Fruit fly (Drosophila melanogaster) whole organism, pupa: Measurements from ENCODE around the gene CG13005.
A peak's percentile ranks its signal among the peaks of the same experiment; 100 is the strongest.

ENCODE experiments used
- CG10348 ChIP-seq: fragments of 200-800 bp; sonication (Bioruptor generic); IDR thresholded peaks from 2 replicates; pipeline ENCODE4 v1.3.6; 2022; ENCODE audit warnings: missing biosample characterization, missing genetic modification characterization
- CG12605 ChIP-seq: fragments of 200-800 bp; sonication (Bioruptor generic); IDR thresholded peaks from 2 replicates; pipeline ENCODE4 v1.3.6; 2022; ENCODE audit warnings: missing biosample characterization, missing genetic modification characterization
- CG13204 ChIP-seq: fragments of 200-800 bp; sonication (Bioruptor generic); optimal IDR thresholded peaks from 2 replicates; lab custom pipeline; 2018; ENCODE audit warnings: missing biosample characterization, mild to moderate bottlenecking, missing genetic modification characterization, moderate library complexity
- CG14655 ChIP-seq: fragments of 200-800 bp; sonication (Bioruptor generic); optimal IDR thresholded peaks from 3 replicates; lab custom pipeline; 2017; ENCODE audit warnings: mild to moderate bottlenecking, missing biosample characterization, missing genetic modification reagents, missing genetic modification characterization
- CG15710 ChIP-seq: fragments of 200-800 bp; sonication (Bioruptor generic); optimal IDR thresholded peaks from 2 replicates; lab custom pipeline; 2018; ENCODE audit warnings: missing biosample characterization, mild to moderate bottlenecking, missing genetic modification characterization, moderate library complexity
- CG17806 ChIP-seq: fragments of 200-800 bp; sonication (Bioruptor generic); optimal IDR thresholded peaks from 2 replicates; lab custom pipeline; 2018; ENCODE audit warnings: missing biosample characterization, mild to moderate bottlenecking, missing genetic modification characterization, moderate library complexity
- CG32121 ChIP-seq: fragments of 200-800 bp; sonication (Bioruptor generic); IDR thresholded peaks from 2 replicates; pipeline ENCODE4 v1.3.6; 2022; ENCODE audit warnings: missing biosample characterization, missing genetic modification characterization
- CG34367 ChIP-seq: fragments of 200-800 bp; sonication (Bioruptor generic); optimal IDR thresholded peaks from 2 replicates; lab custom pipeline; 2018; ENCODE audit warnings: missing biosample characterization, mild to moderate bottlenecking, missing genetic modification characterization
- CG4496 ChIP-seq: fragments of 200-800 bp; sonication (Bioruptor generic); IDR thresholded peaks from 3 replicates; pipeline ENCODE4 v1.3.6; 2022; ENCODE audit warnings: missing biosample characterization, missing genetic modification characterization
- CG8159 ChIP-seq: fragments of 200-800 bp; sonication (Bioruptor generic); optimal IDR thresholded peaks from 3 replicates; lab custom pipeline; 2018; ENCODE audit warnings: missing biosample characterization, mild to moderate bottlenecking, missing genetic modification characterization, moderate library complexity
- CG8301 ChIP-seq: fragments of 200-800 bp; sonication (Bioruptor generic); optimal IDR thresholded peaks from 2 replicates; lab custom pipeline; 2018; ENCODE audit warnings: missing biosample characterization, mild to moderate bottlenecking, missing genetic modification characterization
- CG9948 ChIP-seq: fragments of 200-800 bp; sonication (Bioruptor generic); optimal IDR thresholded peaks from 2 replicates; lab custom pipeline; 2018; ENCODE audit warnings: missing biosample characterization, mild to moderate bottlenecking, missing genetic modification characterization, moderate library complexity
- D1 ChIP-seq: fragments of 200-800 bp; sonication (Bioruptor generic); optimal IDR thresholded peaks from 2 replicates; lab custom pipeline; 2018; ENCODE audit warnings: missing biosample characterization, mild to moderate bottlenecking, missing genetic modification characterization, moderate library complexity
- EcR ChIP-seq: fragments of 200-800 bp; sonication (Bioruptor generic); optimal IDR thresholded peaks from 3 replicates; lab custom pipeline; 2019; ENCODE audit warnings: missing biosample characterization, missing genetic modification characterization, mild to moderate bottlenecking, moderate library complexity, missing genetic modification reagents
- Ets98B ChIP-seq: fragments of 200-800 bp; sonication (Bioruptor generic); IDR thresholded peaks from 2 replicates; pipeline ENCODE4 v1.3.6; 2022; ENCODE audit warnings: missing biosample characterization, missing genetic modification characterization
- Pif1A ChIP-seq: fragments of 200-800 bp; sonication (Bioruptor generic); optimal IDR thresholded peaks from 3 replicates; lab custom pipeline; 2016; ENCODE audit warnings: missing biosample characterization, missing genetic modification characterization
- Pif1B ChIP-seq: fragments of 200-800 bp; sonication (Bioruptor generic); optimal IDR thresholded peaks from 3 replicates; lab custom pipeline; 2016; ENCODE audit warnings: missing biosample characterization, missing genetic modification characterization
- Snoo ChIP-seq: fragments of 200-800 bp; sonication (Bioruptor generic); optimal IDR thresholded peaks from 3 replicates; lab custom pipeline; 2017; ENCODE audit warnings: missing biosample characterization, mild to moderate bottlenecking, missing genetic modification characterization, inconsistent platforms
- fd96Ca ChIP-seq: fragments of 200-800 bp; sonication (Bioruptor generic); IDR thresholded peaks from 3 replicates; pipeline ENCODE4 v1.3.6; 2022; ENCODE audit warnings: missing biosample characterization, missing genetic modification characterization
- gl ChIP-seq: fragments of 200-800 bp; sonication (Bioruptor generic); optimal IDR thresholded peaks from 2 replicates; lab custom pipeline; 2018; ENCODE audit warnings: missing biosample characterization, mild to moderate bottlenecking, missing genetic modification characterization
- rn ChIP-seq: fragments of 200-800 bp; sonication (Bioruptor generic); IDR thresholded peaks from 2 replicates; pipeline ENCODE4 v1.3.6; 2022; ENCODE audit warnings: missing biosample characterization, missing genetic modification characterization

The CG13005 gene

DNA sequence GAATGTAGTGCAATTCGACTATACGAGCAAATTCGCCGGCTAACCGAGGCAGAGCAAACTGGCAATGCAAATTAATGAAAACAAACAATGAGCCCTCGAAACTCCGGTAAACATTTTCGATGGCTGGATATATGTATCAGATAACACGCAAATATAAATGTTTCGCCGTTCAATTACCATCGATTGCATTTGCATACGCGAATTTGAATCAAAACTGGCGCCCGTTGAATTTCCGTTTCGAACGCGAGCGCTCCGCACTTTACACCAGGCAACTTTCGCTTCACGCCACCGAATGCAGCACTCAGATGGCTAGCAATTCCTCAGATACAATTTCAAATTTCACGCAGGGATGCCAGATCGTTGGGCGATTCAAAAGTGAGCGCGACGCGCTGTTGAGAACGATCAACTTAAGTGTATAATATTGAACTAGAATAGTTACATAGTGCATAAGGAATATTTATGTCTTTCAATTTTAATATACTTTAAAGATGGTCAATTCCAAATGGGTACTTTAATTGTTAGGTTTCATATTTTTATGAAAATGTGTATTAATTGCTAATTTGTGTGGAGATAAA, 20.2 kb upstream of the CG13005 start, which contains the start of gene if:
Gene if (minus strand): TSS at position 294 of the 575 bp plus-strand sequence.
- TF ChIP-seq CG12605 (GFP tag; lab: Robert Waterston, UW) (peak; percentile 22; the same call in 1 of the 2 replicates), CG32121 (GFP tag; lab: Robert Waterston, UW) (no peak)

DNA sequence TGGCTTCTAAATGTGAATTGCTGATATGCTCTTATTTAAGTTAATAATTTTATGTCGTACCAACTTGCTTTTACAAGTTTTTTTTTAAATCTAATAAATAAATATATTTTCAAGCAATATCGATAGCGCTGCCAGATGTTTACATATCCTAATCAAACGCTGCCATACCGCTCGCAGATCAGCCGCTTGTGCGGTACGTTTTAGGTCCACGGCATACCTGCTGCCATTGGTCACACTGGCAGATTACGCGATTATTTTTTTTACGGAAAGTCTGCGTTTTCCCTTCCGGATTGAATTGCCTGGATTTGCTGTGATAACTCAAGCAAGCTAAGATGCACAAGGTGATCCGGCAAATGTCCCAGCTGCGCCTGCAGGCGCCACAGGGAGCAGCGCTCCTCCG, 19.7 kb upstream of the CG13005 start, which contains the start of gene mRpL22:
Gene mRpL22 (plus strand): TSS at position 191 of the 400 bp plus-strand sequence.
- TF ChIP-seq CG9948 (tag; lab: Kevin White, UChicago) (no peak), CG12605 (GFP tag; lab: Robert Waterston, UW) (no peak), CG8159 (tag; lab: Kevin White, UChicago) (no peak), D1 (tag; lab: Kevin White, UChicago) (no peak), Pif1A (GFP tag; lab: Kevin White, UChicago) (no peak), CG32121 (GFP tag; lab: Robert Waterston, UW) (no peak), CG14655 (GFP tag; lab: Kevin White, UChicago) (no peak), gl (tag; lab: Kevin White, UChicago) (no peak), EcR (GFP tag; lab: Kevin White, UChicago) (no peak), CG8301 (tag; lab: Kevin White, UChicago) (no peak), CG15710 (tag; lab: Kevin White, UChicago) (no peak), CG10348 (GFP tag; lab: Robert Waterston, UW) (no peak), Pif1B (GFP tag; lab: Kevin White, UChicago) (no peak), CG34367 (tag; lab: Kevin White, UChicago) (no peak), CG13204 (GFP tag; lab: Kevin White, UChicago) (no peak), rn (GFP tag; lab: Robert Waterston, UW) (no peak), Snoo (tag; lab: Kevin White, UChicago) (no peak), CG4496 (no peak)

DNA sequence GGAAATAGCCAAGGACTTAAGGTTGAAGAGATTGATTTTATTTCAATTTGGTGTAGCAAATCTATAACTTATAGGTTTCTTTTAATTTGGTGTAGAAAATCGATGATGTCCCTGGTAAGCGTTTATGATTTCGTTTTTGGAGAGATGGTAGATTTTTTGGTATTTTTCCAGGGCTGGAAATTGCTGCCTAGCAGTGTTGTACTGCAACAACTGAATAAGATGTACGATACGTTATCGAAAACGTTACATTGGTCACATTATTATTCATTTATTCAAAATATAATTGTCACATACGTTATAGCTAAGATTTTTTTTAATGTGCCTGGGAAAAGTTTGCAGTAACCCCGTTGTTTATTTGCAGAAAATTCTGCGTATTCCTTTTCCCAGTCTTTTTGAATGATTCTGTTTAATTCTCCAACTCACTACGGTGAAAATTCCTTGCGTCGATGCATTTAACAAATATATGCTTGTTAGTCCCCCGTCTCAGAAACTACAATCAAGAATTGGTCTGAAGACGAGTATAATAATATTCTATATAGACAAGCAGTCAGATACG, 16.5 kb upstream of the CG13005 start, which contains the start of the genes CG9609 and Sap30:
Gene CG9609 (minus strand): TSS at position 149 of the 556 bp plus-strand sequence.
Gene Sap30 (plus strand): TSS at position 424 of the 556 bp plus-strand sequence.
- TF ChIP-seq CG8159 (tag; lab: Kevin White, UChicago) (no peak), CG15710 (tag; lab: Kevin White, UChicago) (no peak), Pif1B (GFP tag; lab: Kevin White, UChicago) (no peak), CG4496 (no peak), CG14655 (GFP tag; lab: Kevin White, UChicago) (no peak), CG10348 (GFP tag; lab: Robert Waterston, UW) (no peak), CG13204 (GFP tag; lab: Kevin White, UChicago) (no peak)

DNA sequence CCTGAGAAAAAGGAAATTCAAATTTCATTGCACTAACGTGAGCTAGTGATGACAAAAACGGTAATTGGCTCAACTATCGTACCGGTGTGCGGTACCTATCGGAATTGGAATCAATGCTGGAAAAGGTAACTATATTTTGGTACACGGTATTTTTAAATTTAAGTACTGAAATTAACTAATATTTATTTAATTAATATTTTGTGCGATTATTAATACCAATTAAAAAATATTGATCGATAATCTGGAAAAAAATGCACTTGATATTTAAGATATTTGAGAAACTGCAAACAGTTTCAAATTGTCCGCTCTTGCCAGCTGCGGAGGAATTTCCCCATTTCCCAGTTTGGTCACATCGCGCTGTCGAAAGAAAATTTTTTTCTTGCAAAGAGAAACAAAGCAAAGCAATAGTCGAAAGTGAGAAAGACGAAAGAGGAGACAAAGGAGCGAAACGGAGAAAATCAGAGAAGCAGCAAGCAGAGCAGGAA, 16.0 kb upstream of the CG13005 start:
- no peak for TF ChIP-seq Snoo (tag; lab: Kevin White, UChicago)
- no peak for TF ChIP-seq rn (GFP tag; lab: Robert Waterston, UW)
- no peak for TF ChIP-seq CG17806 (tag; lab: Kevin White, UChicago)
- 0 out of 2 replicates have a peak, but pooled peaks have one; percentile 5 for TF ChIP-seq Ets98B (GFP tag; lab: Robert Waterston, UW)
- no peak for TF ChIP-seq CG10348 (GFP tag; lab: Robert Waterston, UW)
- no peak for TF ChIP-seq CG14655 (GFP tag; lab: Kevin White, UChicago)
- TF ChIP-seq gl (tag; lab: Kevin White, UChicago) = no peak
- no peak for TF ChIP-seq D1 (tag; lab: Kevin White, UChicago)
- peak; percentile 28; the same call in 2 of the 3 replicates for TF ChIP-seq CG4496
- TF ChIP-seq CG8159 (tag; lab: Kevin White, UChicago) = no peak
- no peak for TF ChIP-seq CG8301 (tag; lab: Kevin White, UChicago)
- TF ChIP-seq CG15710 (tag; lab: Kevin White, UChicago) = no peak
- no peak for TF ChIP-seq CG13204 (GFP tag; lab: Kevin White, UChicago)
- TF ChIP-seq Pif1B (GFP tag; lab: Kevin White, UChicago) = no peak
- no peak for TF ChIP-seq Pif1A (GFP tag; lab: Kevin White, UChicago)
- no peak for TF ChIP-seq CG34367 (tag; lab: Kevin White, UChicago)
- no peak for TF ChIP-seq EcR (GFP tag; lab: Kevin White, UChicago)
- TF ChIP-seq CG9948 (tag; lab: Kevin White, UChicago) = no peak
- TF ChIP-seq fd96Ca = no peak
- TF ChIP-seq CG32121 (GFP tag; lab: Robert Waterston, UW) = no peak
- 0 out of 2 replicates have a peak, but pooled peaks have one; percentile 11 for TF ChIP-seq CG12605 (GFP tag; lab: Robert Waterston, UW)

DNA sequence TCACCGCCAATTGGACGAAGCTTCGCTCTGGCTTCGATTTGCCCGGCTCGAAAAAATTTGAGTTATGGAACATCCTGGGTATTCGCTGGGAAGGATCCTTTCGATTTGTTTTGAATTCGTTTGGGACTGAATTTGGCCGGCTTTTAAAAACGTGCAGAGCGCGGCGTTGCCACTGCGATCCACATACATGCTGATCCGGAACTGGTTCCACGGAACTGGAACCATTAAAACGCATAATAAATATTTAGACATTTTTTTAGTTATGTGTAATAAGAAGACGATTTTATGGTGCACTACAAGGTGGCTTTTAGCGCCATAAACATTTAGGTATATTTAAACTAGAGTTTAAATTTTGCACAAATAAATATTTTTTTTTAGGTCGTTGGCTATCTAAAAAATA, 12.4 kb upstream of the CG13005 start, which contains the start of gene Rrp45:
Gene Rrp45 (minus strand): TSS at position 209 of the 400 bp plus-strand sequence.
- no peak for TF ChIP-seq D1 (tag; lab: Kevin White, UChicago)
- TF ChIP-seq CG12605 (GFP tag; lab: Robert Waterston, UW) = no peak
- no peak for TF ChIP-seq CG34367 (tag; lab: Kevin White, UChicago)
- no peak for TF ChIP-seq CG4496
- no peak for TF ChIP-seq CG9948 (tag; lab: Kevin White, UChicago)
- TF ChIP-seq CG13204 (GFP tag; lab: Kevin White, UChicago) = no peak
- TF ChIP-seq CG14655 (GFP tag; lab: Kevin White, UChicago) = no peak
- no peak for TF ChIP-seq CG8301 (tag; lab: Kevin White, UChicago)
- TF ChIP-seq CG15710 (tag; lab: Kevin White, UChicago) = no peak
